Worm (Caenorhabditis elegans) whole organism, L4 larva: ENCODE results near the gene F15B9.6.

Source experiments
- Y48G9A.11 ChIP-seq: fragments of 200-800 bp; sonication (Bioruptor generic); IDR thresholded peaks from 2 replicates; pipeline ENCODE4 v1.3.6; 2022; ENCODE audit warnings: missing genetic modification reagents, missing genetic modification characterization, missing compliant biosample characterization
- ZK546.5 ChIP-seq, 2 experiments: sonication (generic microtip); optimal IDR thresholded peaks; 2 replicates each; lab custom pipeline; 2017; ENCODE audit warnings: missing biosample characterization in 2 of 2, missing genetic modification characterization in 2 of 2
- aha-1 ChIP-seq: fragments of 150-350 bp; peaks from one replicate; lab custom pipeline; 2014; ENCODE audit warnings: missing biosample characterization, missing genetic modification characterization
- ama-1 ChIP-seq: fragments of 150-350 bp; optimal IDR thresholded peaks from 2 replicates; lab custom pipeline; 2014; ENCODE audit warnings: inconsistent platforms, mixed read lengths
- daf-12 ChIP-seq: fragments of 150-350 bp; optimal IDR thresholded peaks from 2 replicates; lab custom pipeline; 2014; ENCODE audit warnings: missing biosample characterization, missing genetic modification reagents, missing genetic modification characterization
- daf-19 ChIP-seq: fragments of 200-800 bp; sonication (Bioruptor generic); conservative IDR thresholded peaks from 2 replicates; pipeline ENCODE4 v1.3.6; 2022; ENCODE audit warnings: missing genetic modification characterization, missing compliant biosample characterization
- jun-1 ChIP-seq: fragments of 150-350 bp; optimal IDR thresholded peaks from 2 replicates; lab custom pipeline; 2014; ENCODE audit warnings: missing biosample characterization, missing genetic modification reagents, missing genetic modification characterization
- lin-13 ChIP-seq: fragments of 150-350 bp; optimal IDR thresholded peaks from 2 replicates; lab custom pipeline; 2014; ENCODE audit warnings: missing biosample characterization, missing genetic modification reagents, missing genetic modification characterization
- nhr-10 ChIP-seq: fragments of 150-350 bp; optimal IDR thresholded peaks from 2 replicates; lab custom pipeline; 2014; ENCODE audit warnings: missing biosample characterization, missing genetic modification characterization
- nhr-28 ChIP-seq: fragments of 150-350 bp; optimal IDR thresholded peaks from 2 replicates; lab custom pipeline; 2014; ENCODE audit warnings: missing biosample characterization, missing genetic modification characterization
- pqm-1 ChIP-seq: sonication (generic microtip); optimal IDR thresholded peaks from 2 replicates; lab custom pipeline; 2017; ENCODE audit warnings: missing biosample characterization, missing genetic modification characterization
- unc-130 ChIP-seq: sonication (generic microtip); optimal IDR thresholded peaks from 2 replicates; lab custom pipeline; 2016; ENCODE audit warnings: missing genetic modification reagents, missing genetic modification characterization, missing compliant biosample characterization

- TF ChIP-seq ZK546.5 (tag; optimal IDR thresholded peaks at IDR 0.05; lab: Kevin White, UChicago) (no peak), daf-12 (tag; lab: Kevin White, UChicago) (no peak), unc-130 (GFP tag; lab: Kevin White, UChicago) (no peak), aha-1 (no peak), nhr-28 (tag; lab: Kevin White, UChicago) (no peak), Y48G9A.11 (GFP tag; lab: Robert Waterston, UW) (no peak), daf-19 (GFP tag; lab: Robert Waterston, UW) (no peak), ama-1 (no peak), jun-1 (tag; lab: Kevin White, UChicago) (no peak), lin-13 (GFP tag; lab: Kevin White, UChicago) (no peak), pqm-1 (no peak), nhr-10 (tag; lab: Kevin White, UChicago) (no peak)
These were observed 786 bp upstream of the F15B9.6 start, which contains the start of gene try-10 for ce11 chrV:13013158-13013557.
